Fruit fly (Drosophila melanogaster): ENCODE results near the gene Nup107.

DNA sequence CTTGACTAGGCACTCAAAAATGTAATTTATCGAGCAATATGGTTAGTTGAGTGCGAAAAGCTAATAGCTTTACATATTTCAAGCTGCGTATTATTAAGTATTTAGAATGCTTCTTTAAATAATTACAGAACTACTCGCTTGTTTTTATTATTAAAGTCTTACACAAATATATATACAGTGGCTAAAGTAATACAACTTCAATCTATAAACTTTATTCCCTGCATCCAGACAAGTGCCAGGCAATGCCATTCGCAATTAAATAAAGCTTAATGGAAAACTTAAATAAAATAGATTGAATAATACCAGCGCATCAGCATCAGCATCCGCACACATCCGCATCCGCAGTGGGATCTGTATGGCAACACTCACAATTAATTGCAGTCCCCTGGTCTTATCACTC is 29.6 kb downstream of the Nup107 start:
- no peak for TF ChIP-seq psq (optimal IDR thresholded peaks at IDR 0.05)
- no peak for TF ChIP-seq Sin3A (optimal IDR thresholded peaks at IDR 0.05)
- no peak for TF ChIP-seq insv (optimal IDR thresholded peaks at IDR 0.05)
- no peak for TF ChIP-seq ttk (optimal IDR thresholded peaks at IDR 0.05)
- TF ChIP-seq Myc (optimal IDR thresholded peaks at IDR 0.05), result no peak

All from Kc167 (cell line).